Worm (Caenorhabditis elegans): ENCODE results near the gene ZC116.5.

ce11 chrV:12649636-12650035, 40.9 kb upstream of the ZC116.5 start, which contains the start of gene lin-25:
- no peak for TF ChIP-seq him-1 (tag; optimal IDR thresholded peaks at IDR 0.05)
- TF ChIP-seq dao-5 (tag; optimal IDR thresholded peaks at IDR 0.05): no peak
- peak; percentile 50 for TF ChIP-seq W03F9.2 (tag; optimal IDR thresholded peaks at IDR 0.05)
